Fruit fly (Drosophila melanogaster): ENCODE results near the gene CG14448.
A peak's percentile ranks its signal among the peaks of the same experiment; 100 is the strongest.

DNA sequence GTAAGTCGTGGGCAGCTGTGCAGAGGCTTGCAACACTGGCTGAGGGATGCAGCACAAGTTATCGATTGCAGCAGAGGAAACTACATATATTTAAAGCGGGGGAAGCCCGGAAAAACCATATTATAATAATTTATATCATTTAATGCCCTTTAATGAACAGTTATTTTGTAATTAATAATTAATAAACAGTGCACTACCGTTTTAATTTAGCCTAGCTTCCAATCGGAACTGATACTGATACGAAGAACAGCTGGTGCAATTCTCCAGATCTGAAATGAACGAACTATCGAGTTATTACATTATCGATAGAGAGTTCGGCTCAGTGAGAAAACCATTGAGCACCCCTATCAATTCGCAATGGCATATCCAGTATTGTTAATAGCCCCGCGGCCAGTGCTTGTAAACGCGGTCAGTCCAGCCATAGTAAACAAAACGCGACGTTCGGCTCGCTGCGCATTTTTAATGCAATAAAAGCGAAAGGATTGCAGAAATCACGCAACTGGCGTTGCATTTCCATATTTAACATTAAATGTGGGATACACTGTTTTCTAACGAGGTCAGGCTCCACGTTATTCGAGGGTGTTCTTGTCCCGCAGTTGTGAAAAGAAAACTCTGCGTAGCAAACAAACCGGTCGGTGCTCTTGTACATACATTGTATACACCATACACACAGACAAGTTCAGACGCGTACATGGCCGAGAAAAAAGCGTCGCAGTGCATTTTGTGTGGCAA lies 46.7 kb upstream of the CG14448 start, which contains the start of gene CG7369:
- TF ChIP-seq bigmax (GFP tag; optimal IDR thresholded peaks at IDR 0.05), result no peak
- TF ChIP-seq NfI (GFP tag; optimal IDR thresholded peaks at IDR 0.05), result peak; percentile 83
- TF ChIP-seq CG6854 (GFP tag; optimal IDR thresholded peaks at IDR 0.05), result peak; percentile 24
- TF ChIP-seq ash1 (GFP tag; optimal IDR thresholded peaks at IDR 0.05), result no peak
- TF ChIP-seq C15 (GFP tag; IDR thresholded peaks at IDR 0.05), result no peak
- TF ChIP-seq zfh1 (GFP tag; IDR thresholded peaks at IDR 0.05), result peak; percentile 47; the same call in 2 of the 3 replicates
- peak; percentile 71 for TF ChIP-seq CG11398 (GFP tag; optimal IDR thresholded peaks at IDR 0.05)
- peak; percentile 61 for TF ChIP-seq ERR (GFP tag; optimal IDR thresholded peaks at IDR 0.05)
- TF ChIP-seq CG10147 (GFP tag; optimal IDR thresholded peaks at IDR 0.05), result peak; percentile 82

Measured in whole organism, embryonic.